Fruit fly (Drosophila melanogaster) whole organism: Measurements from ENCODE around the gene CG5665.
A peak's percentile ranks its signal among the peaks of the same experiment; 100 is the strongest.

Source experiments
- CG8478 ChIP-seq: fragments of >200 bp; optimal IDR thresholded peaks from 2 replicates; lab custom pipeline; 2018; ENCODE audit warnings: inconsistent platforms
- Dll ChIP-seq: fragments of >200 bp; optimal IDR thresholded peaks from 2 replicates; lab custom pipeline; 2017
- EcR ChIP-seq, 2 experiments: fragments of >200 bp; optimal IDR thresholded peaks; 2 replicates each; lab custom pipeline; 2017; ENCODE audit warnings: missing biosample characterization in 2 of 2, missing genetic modification characterization in 2 of 2, missing genetic modification reagents in 2 of 2
- pan ChIP-seq: fragments of >200 bp; optimal IDR thresholded peaks from 2 replicates; lab custom pipeline; 2017
- psq ChIP-seq: fragments of >200 bp; optimal IDR thresholded peaks from 2 replicates; lab custom pipeline; 2017
- usp ChIP-seq: fragments of >200 bp; optimal IDR thresholded peaks from 2 replicates; lab custom pipeline; 2017; ENCODE audit warnings: missing biosample characterization, missing genetic modification characterization, mixed read lengths

Gene CG5665

DNA sequence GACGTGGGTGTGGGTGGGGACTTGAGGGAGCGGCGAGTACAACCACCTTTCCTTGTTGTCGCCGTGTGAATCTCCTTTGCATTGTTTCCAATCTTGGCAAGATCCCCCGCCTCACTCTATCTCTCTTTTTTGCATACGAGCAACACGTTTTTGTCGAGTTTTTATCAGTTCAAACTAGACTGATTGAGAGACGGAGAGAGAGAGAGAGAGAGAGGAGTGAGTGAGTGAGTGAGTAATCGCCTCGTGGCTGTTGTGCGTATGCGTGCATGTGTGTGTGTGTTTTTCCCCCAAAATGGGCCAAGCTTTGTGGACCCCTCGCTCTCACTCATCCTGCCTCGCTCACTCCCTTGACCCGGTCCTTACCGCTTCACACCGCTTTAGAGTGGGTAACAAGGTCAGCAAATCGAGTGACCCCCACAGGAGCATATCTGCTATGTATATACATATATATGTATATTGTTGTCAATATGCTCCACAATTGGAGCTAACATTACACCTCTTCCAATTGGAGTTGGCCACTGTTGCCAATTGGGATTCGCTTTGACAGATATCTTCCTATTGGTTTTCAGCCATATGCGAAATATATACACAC, 8.9 kb upstream of the CG5665 start:
- peak in 1 of 2 experiments; percentile 85 for TF ChIP-seq EcR (GFP tag; optimal IDR thresholded peaks at IDR 0.05; lab: Kevin White, UChicago)
- TF ChIP-seq CG8478 (lab: Kevin White, UChicago) = no peak

- TF ChIP-seq pan (lab: Kevin White, UChicago) (no peak), EcR (GFP tag; optimal IDR thresholded peaks at IDR 0.05; lab: Kevin White, UChicago) (no peak), psq (lab: Kevin White, UChicago) (no peak), usp (GFP tag; lab: Kevin White, UChicago) (no peak), CG8478 (lab: Kevin White, UChicago) (no peak), Dll (lab: Kevin White, UChicago) (no peak)
These were observed 5.2 kb upstream of the CG5665 start, which contains the start of gene CG5618 for dm6 chr3L:20353149-20353548. Gene CG5618, plus strand, starts transcription at chr3L:20353449.

DNA sequence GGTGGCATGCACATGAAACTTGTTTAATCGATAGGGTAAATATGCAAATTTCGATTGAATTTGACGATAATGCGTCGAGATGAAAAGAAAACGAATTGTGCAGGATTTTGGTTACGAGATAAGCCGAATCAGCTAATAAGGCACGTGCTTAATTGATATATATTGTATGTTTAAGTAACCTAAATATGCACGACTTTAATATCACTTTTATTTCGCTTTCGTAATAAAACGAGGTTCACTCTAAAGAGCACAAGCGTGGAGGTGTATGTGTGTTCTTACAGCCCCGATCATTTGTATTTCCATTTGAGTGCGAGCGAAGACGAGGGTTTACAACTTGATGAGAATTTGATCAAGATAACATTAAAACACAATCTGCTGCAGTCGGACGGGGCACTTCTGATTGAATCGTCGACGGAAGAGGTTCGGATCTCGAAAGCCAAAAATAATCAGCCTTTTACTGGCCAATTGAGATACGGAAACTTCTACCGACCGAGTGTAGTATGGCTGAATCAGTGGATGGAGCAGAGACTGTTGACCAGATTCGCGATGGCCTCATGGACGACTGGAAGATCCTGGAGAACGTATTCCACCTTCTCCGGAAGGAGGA, 4.5 kb upstream of the CG5665 start:
- no peak for TF ChIP-seq EcR (GFP tag; optimal IDR thresholded peaks at IDR 0.05; lab: Kevin White, UChicago)

- TF ChIP-seq CG8478 (lab: Kevin White, UChicago) (no peak), EcR (GFP tag; optimal IDR thresholded peaks at IDR 0.05; lab: Kevin White, UChicago) (no peak), psq (lab: Kevin White, UChicago) (no peak), usp (GFP tag; lab: Kevin White, UChicago) (no peak), pan (lab: Kevin White, UChicago) (no peak), Dll (lab: Kevin White, UChicago) (no peak)
These were observed 3.9 kb upstream of the CG5665 start for dm6 chr3L:20354363-20354762.

DNA sequence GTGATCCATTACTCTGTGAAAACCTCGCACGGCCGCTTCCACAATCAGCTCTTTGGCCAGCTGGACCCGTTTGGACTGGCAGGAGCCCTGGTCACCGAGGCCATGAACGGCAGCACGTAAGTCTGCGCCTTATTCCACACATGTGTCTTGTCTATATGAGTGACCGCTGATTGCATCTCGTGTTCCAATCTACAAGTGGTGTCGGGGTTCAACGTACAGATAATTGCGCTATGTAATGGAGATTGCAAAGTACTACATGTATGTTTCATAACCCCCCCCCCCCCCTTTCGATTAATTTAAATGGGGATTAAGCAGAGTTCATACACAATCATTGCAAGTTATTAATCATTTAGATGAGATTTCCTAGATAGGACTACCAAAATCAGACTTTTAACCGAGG, 3.4 kb upstream of the CG5665 start:
- TF ChIP-seq pan (lab: Kevin White, UChicago) (no peak), CG8478 (lab: Kevin White, UChicago) (no peak), psq (lab: Kevin White, UChicago) (no peak), usp (GFP tag; lab: Kevin White, UChicago) (no peak), EcR (GFP tag; optimal IDR thresholded peaks at IDR 0.05; lab: Kevin White, UChicago) (no peak), Dll (lab: Kevin White, UChicago) (no peak)

dm6 chr3L:20356613-20357012, 1.7 kb upstream of the CG5665 start, which contains the start of gene kin17:
Gene kin17, plus strand, starts transcription at chr3L:20356807.
- no peak for TF ChIP-seq pan (lab: Kevin White, UChicago)
- TF ChIP-seq usp (GFP tag; lab: Kevin White, UChicago) = no peak
- no peak for TF ChIP-seq EcR (GFP tag; optimal IDR thresholded peaks at IDR 0.05; lab: Kevin White, UChicago)
- TF ChIP-seq psq (lab: Kevin White, UChicago) = no peak
- no peak for TF ChIP-seq CG8478 (lab: Kevin White, UChicago)
- TF ChIP-seq Dll (lab: Kevin White, UChicago) = no peak

DNA sequence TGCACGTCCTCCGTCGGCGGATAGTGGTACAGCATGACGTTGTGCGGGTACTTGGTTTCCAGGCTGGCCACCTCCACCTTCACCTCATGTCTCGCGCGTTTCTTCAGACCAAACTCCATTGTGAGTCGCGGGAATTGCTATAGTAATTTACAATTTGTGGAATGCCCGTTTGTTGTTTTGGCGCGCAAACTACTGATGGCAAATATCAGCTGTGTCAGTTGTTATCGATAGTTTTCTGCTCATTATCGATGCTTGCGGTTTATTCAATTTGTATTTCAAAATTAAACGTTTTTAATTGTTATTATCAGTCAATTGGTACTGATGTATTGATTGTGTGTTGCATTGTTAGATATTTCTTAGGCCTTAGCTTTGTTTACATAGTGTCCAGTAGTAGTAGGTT, 3.1 kb downstream of the CG5665 start, which contains the start of gene Prim2:
Prim2 (minus strand) TSS at position 197 of the 400 bp plus-strand sequence.
- TF ChIP-seq EcR (GFP tag; optimal IDR thresholded peaks at IDR 0.05; lab: Kevin White, UChicago) = no peak
- TF ChIP-seq pan (lab: Kevin White, UChicago) = no peak
- TF ChIP-seq CG8478 (lab: Kevin White, UChicago) = no peak
- no peak for TF ChIP-seq usp (GFP tag; lab: Kevin White, UChicago)
- no peak for TF ChIP-seq psq (lab: Kevin White, UChicago)
- no peak for TF ChIP-seq Dll (lab: Kevin White, UChicago)

dm6 chr3L:20366074-20366473, 7.8 kb downstream of the CG5665 start:
- TF ChIP-seq usp (GFP tag; lab: Kevin White, UChicago) (no peak), psq (lab: Kevin White, UChicago) (no peak), pan (lab: Kevin White, UChicago) (no peak), Dll (lab: Kevin White, UChicago) (no peak), CG8478 (lab: Kevin White, UChicago) (no peak), EcR (GFP tag; optimal IDR thresholded peaks at IDR 0.05; lab: Kevin White, UChicago) (no peak)

- TF ChIP-seq psq (lab: Kevin White, UChicago) = no peak
- no peak for TF ChIP-seq usp (GFP tag; lab: Kevin White, UChicago)
- TF ChIP-seq EcR (GFP tag; optimal IDR thresholded peaks at IDR 0.05; lab: Kevin White, UChicago) = no peak
- TF ChIP-seq CG8478 (lab: Kevin White, UChicago) = no peak
- TF ChIP-seq Dll (lab: Kevin White, UChicago) = no peak
- TF ChIP-seq pan (lab: Kevin White, UChicago) = no peak
These were observed 8.5 kb downstream of the CG5665 start, which contains the start of the genes Toll-9 and in for dm6 chr3L:20366674-20367372. Gene Toll-9, minus strand, starts transcription at chr3L:20366724. Gene in, plus strand, starts transcription at chr3L:20367198.

DNA sequence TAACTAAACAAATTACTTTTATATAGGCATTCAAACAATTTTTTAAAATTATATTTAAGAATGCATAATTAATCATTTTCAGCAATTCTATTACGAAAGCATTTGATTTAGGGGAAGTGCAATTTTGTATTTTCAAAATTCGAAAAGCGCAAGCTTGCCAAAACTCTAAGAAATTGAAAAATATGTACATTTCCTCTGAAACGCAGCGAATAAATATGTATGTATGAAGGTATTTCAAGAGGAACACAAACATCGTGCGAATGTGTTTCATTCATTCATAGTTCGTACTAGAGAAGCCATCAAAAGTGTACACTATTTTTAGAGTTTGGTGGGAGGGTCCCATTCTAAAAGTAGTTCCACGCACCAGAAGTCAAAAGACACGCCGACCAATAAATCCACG, 11.7 kb downstream of the CG5665 start, which contains the start of gene CG13247:
CG13247 (plus strand) TSS at position 301 of the 400 bp plus-strand sequence.
- no peak for TF ChIP-seq EcR (GFP tag; optimal IDR thresholded peaks at IDR 0.05; lab: Kevin White, UChicago)
- TF ChIP-seq Dll (lab: Kevin White, UChicago) = no peak
- TF ChIP-seq usp (GFP tag; lab: Kevin White, UChicago) = no peak
- TF ChIP-seq psq (lab: Kevin White, UChicago) = no peak
- TF ChIP-seq pan (lab: Kevin White, UChicago) = no peak
- TF ChIP-seq CG8478 (lab: Kevin White, UChicago) = no peak

DNA sequence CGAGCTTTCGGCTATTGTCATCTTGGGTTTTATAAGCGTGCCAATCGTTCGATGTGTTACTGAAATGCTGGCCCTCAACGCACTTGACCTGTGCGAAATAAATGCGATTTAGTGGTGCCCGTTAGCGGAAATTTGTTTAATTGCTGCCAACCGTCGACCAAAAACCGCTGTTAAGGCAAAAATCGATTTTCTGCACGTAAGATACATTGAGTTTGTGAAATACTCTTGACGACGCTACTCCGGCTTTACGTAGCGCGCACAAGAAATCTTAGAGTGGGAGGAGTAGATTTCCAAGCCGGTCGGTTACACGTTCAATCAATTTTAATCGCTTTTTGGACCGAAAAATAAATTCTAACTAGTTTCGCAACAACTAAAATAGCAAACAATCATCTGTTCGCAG, 17.2 kb downstream of the CG5665 start:
- TF ChIP-seq Dll (lab: Kevin White, UChicago) (no peak), usp (GFP tag; lab: Kevin White, UChicago) (no peak), psq (lab: Kevin White, UChicago) (no peak), EcR (GFP tag; optimal IDR thresholded peaks at IDR 0.05; lab: Kevin White, UChicago) (no peak), pan (lab: Kevin White, UChicago) (no peak), CG8478 (lab: Kevin White, UChicago) (no peak)
